Worm (Caenorhabditis elegans) whole organism, late embryonic: ENCODE data around the gene srz-62.

Experiments
- F13H6.1 ChIP-seq: sonication (generic microtip); optimal IDR thresholded peaks from 2 replicates; lab custom pipeline; 2016; ENCODE audit warnings: missing genetic modification characterization, missing compliant biosample characterization
- ceh-14 ChIP-seq: sonication (generic microtip); optimal IDR thresholded peaks from 2 replicates; lab custom pipeline; 2016; ENCODE audit warnings: missing genotype, missing genetic modification characterization, missing compliant biosample characterization
- ceh-18 ChIP-seq: sonication (generic microtip); optimal IDR thresholded peaks from 2 replicates; lab custom pipeline; 2016; ENCODE audit warnings: missing genetic modification characterization, missing compliant biosample characterization
- ceh-19 ChIP-seq: fragments of 200-800 bp; sonication (Bioruptor generic); optimal IDR thresholded peaks from 2 replicates; lab custom pipeline; 2018; ENCODE audit warnings: mild to moderate bottlenecking, missing genetic modification characterization, missing compliant biosample characterization
- ceh-22 ChIP-seq: sonication (generic microtip); optimal IDR thresholded peaks from 2 replicates; lab custom pipeline; 2017; ENCODE audit warnings: missing biosample characterization, missing genetic modification characterization
- ceh-30 ChIP-seq: fragments of 150-350 bp; optimal IDR thresholded peaks from 2 replicates; lab custom pipeline; 2014; ENCODE audit warnings: missing biosample characterization, missing genetic modification characterization
- ceh-6 ChIP-seq: fragments of 200-800 bp; sonication (Bioruptor generic); optimal IDR thresholded peaks from 2 replicates; lab custom pipeline; 2018; ENCODE audit warnings: mild to moderate bottlenecking, missing genetic modification characterization, missing compliant biosample characterization
- ceh-9 ChIP-seq: sonication (generic microtip); optimal IDR thresholded peaks from 2 replicates; lab custom pipeline; 2016; ENCODE audit warnings: mild to moderate bottlenecking, missing genetic modification characterization, inconsistent platforms, missing compliant biosample characterization
- dmd-4 ChIP-seq: sonication (generic microtip); optimal IDR thresholded peaks from 2 replicates; lab custom pipeline; 2016; ENCODE audit warnings: borderline replicate concordance, missing genetic modification characterization, missing compliant biosample characterization
- elt-2 ChIP-seq: sonication (generic microtip); optimal IDR thresholded peaks from 2 replicates; lab custom pipeline; 2016; ENCODE audit warnings: missing genetic modification reagents, missing genetic modification characterization, missing compliant biosample characterization
- elt-4 ChIP-seq: sonication (generic microtip); optimal IDR thresholded peaks from 2 replicates; lab custom pipeline; 2016; ENCODE audit warnings: missing genetic modification characterization, missing compliant biosample characterization
- ets-4 ChIP-seq: sonication (generic microtip); optimal IDR thresholded peaks from 2 replicates; lab custom pipeline; 2016; ENCODE audit warnings: missing genetic modification characterization, missing compliant biosample characterization
- fkh-10 ChIP-seq: fragments of 150-350 bp; optimal IDR thresholded peaks from 2 replicates; lab custom pipeline; 2014; ENCODE audit warnings: missing biosample characterization, missing genetic modification reagents, missing genetic modification characterization
- hlh-13 ChIP-seq: fragments of 200-800 bp; sonication (Bioruptor generic); optimal IDR thresholded peaks from 2 replicates; lab custom pipeline; 2018; ENCODE audit warnings: mild to moderate bottlenecking, missing genetic modification characterization, missing compliant biosample characterization
- hlh-6 ChIP-seq: sonication (generic microtip); optimal IDR thresholded peaks from 2 replicates; lab custom pipeline; 2016; ENCODE audit warnings: missing genotype, missing genetic modification characterization, missing compliant biosample characterization
- hlh-8 ChIP-seq: sonication (generic microtip); optimal IDR thresholded peaks from 2 replicates; lab custom pipeline; 2016; ENCODE audit warnings: missing genotype, missing genetic modification characterization, missing compliant biosample characterization
- lim-6 ChIP-seq: sonication (generic microtip); optimal IDR thresholded peaks from 2 replicates; lab custom pipeline; 2016; ENCODE audit warnings: missing genetic modification characterization, missing compliant biosample characterization
- npax-4 ChIP-seq: sonication (generic microtip); optimal IDR thresholded peaks from 2 replicates; lab custom pipeline; 2016; ENCODE audit warnings: missing genetic modification characterization, missing compliant biosample characterization
- odd-2 ChIP-seq: sonication (generic microtip); optimal IDR thresholded peaks from 2 replicates; lab custom pipeline; 2017; ENCODE audit warnings: antibody characterized with exemption, mild to moderate bottlenecking, missing genetic modification characterization, missing compliant biosample characterization
- pag-3 ChIP-seq: sonication (generic microtip); optimal IDR thresholded peaks from 2 replicates; lab custom pipeline; 2016; ENCODE audit warnings: missing compliant biosample characterization, missing genetic modification characterization, borderline replicate concordance
- pax-1 ChIP-seq: fragments of 150-350 bp; optimal IDR thresholded peaks from 2 replicates; lab custom pipeline; 2014; ENCODE audit warnings: missing biosample characterization, missing genetic modification characterization
- pha-2 ChIP-seq: sonication (generic microtip); optimal IDR thresholded peaks from 2 replicates; lab custom pipeline; 2017; ENCODE audit warnings: mild to moderate bottlenecking, missing genetic modification characterization, missing compliant biosample characterization
- pqm-1 ChIP-seq: sonication (generic microtip); optimal IDR thresholded peaks from 2 replicates; lab custom pipeline; 2016; ENCODE audit warnings: missing genetic modification characterization, missing compliant biosample characterization
- sdc-2 ChIP-seq: sonication (generic microtip); optimal IDR thresholded peaks from 2 replicates; lab custom pipeline; 2016; ENCODE audit warnings: missing genotype, missing genetic modification characterization, missing compliant biosample characterization
- syd-9 ChIP-seq: sonication (generic microtip); optimal IDR thresholded peaks from 2 replicates; lab custom pipeline; 2016; ENCODE audit warnings: mild to moderate bottlenecking, missing genetic modification characterization, moderate library complexity, missing compliant biosample characterization
- tbx-7 ChIP-seq: sonication (generic microtip); optimal IDR thresholded peaks from 2 replicates; lab custom pipeline; 2016; ENCODE audit warnings: missing genotype, missing genetic modification characterization, missing compliant biosample characterization
- unc-42 ChIP-seq: sonication (generic microtip); optimal IDR thresholded peaks from 2 replicates; lab custom pipeline; 2016; ENCODE audit warnings: missing genotype, missing genetic modification characterization, missing compliant biosample characterization
- unc-55 ChIP-seq: sonication (generic microtip); optimal IDR thresholded peaks from 2 replicates; lab custom pipeline; 2017; ENCODE audit warnings: missing biosample characterization, missing genetic modification reagents, missing genetic modification characterization
- zip-5 ChIP-seq: sonication (generic microtip); optimal IDR thresholded peaks from 2 replicates; lab custom pipeline; 2016; ENCODE audit warnings: missing genetic modification characterization, missing compliant biosample characterization

srz-62 gene

ce11 chrIV:3888963-3889362, 11.3 kb upstream of the srz-62 start, which contains the start of gene oac-21:
oac-21 (plus strand) TSS chrIV:3889263.
- TF ChIP-seq unc-42 (tag; lab: Kevin White, UChicago) (no peak), lim-6 (tag; lab: Kevin White, UChicago) (no peak), pqm-1 (tag; lab: Kevin White, UChicago) (no peak), sdc-2 (tag; lab: Kevin White, UChicago) (no peak), ceh-22 (no peak), syd-9 (no peak), tbx-7 (tag; lab: Kevin White, UChicago) (no peak), ceh-18 (tag; lab: Kevin White, UChicago) (no peak), elt-2 (tag; lab: Kevin White, UChicago) (no peak), elt-4 (tag; lab: Kevin White, UChicago) (no peak), unc-55 (GFP tag; lab: Kevin White, UChicago) (no peak), ceh-14 (no peak), ceh-9 (tag; lab: Kevin White, UChicago) (no peak), F13H6.1 (tag; lab: Kevin White, UChicago) (no peak), odd-2 (tag; lab: Kevin White, UChicago) (no peak)

- no peak for TF ChIP-seq ceh-6
Measured at ce11 chrIV:3892027-3892426, 8.3 kb upstream of the srz-62 start, which contains the start of gene F56D6.9. F56D6.9 (plus strand) TSS chrIV:3892327.

- TF ChIP-seq ceh-9 (tag; lab: Kevin White, UChicago) (no peak), hlh-8 (no peak), ceh-30 (tag; lab: Kevin White, UChicago) (no peak), ceh-6 (no peak), pag-3 (tag; lab: Kevin White, UChicago) (no peak), ets-4 (no peak)
Measured at ce11 chrIV:3894004-3894480, 6.3 kb upstream of the srz-62 start, which contains the start of gene F56D6.8. F56D6.8 (minus strand) TSS chrIV:3894430.

ce11 chrIV:3894770-3895169, 5.5 kb upstream of the srz-62 start, which contains the start of gene dct-8:
dct-8 (plus strand) TSS chrIV:3895070.
- no peak for TF ChIP-seq npax-4 (tag; lab: Kevin White, UChicago)
- TF ChIP-seq, all 69 proteins: peak for 0

- TF ChIP-seq hlh-6 (tag; lab: Kevin White, UChicago) (no peak), zip-5 (no peak), pha-2 (tag; lab: Kevin White, UChicago) (no peak), npax-4 (tag; lab: Kevin White, UChicago) (no peak), ceh-19 (GFP tag; lab: Kevin White, UChicago) (no peak), pqm-1 (tag; lab: Kevin White, UChicago) (no peak), elt-2 (tag; lab: Kevin White, UChicago) (no peak), elt-4 (tag; lab: Kevin White, UChicago) (no peak)
- TF ChIP-seq, all 69 proteins: peak for 0
Measured at ce11 chrIV:3902955-3903354, 2.7 kb downstream of the srz-62 start, which contains the start of gene F56D6.6. F56D6.6 (plus strand) TSS chrIV:3903255.

- TF ChIP-seq fkh-10 (GFP tag; lab: Kevin White, UChicago) (no peak), hlh-13 (GFP tag; lab: Kevin White, UChicago) (no peak), pax-1 (no peak)
Measured at ce11 chrIV:3904620-3905019, 4.3 kb downstream of the srz-62 start, which contains the start of gene F56D6.21. F56D6.21 (plus strand) TSS chrIV:3904920.

- TF ChIP-seq ceh-14, result no peak
- no peak for TF ChIP-seq dmd-4
Measured at ce11 chrIV:3906393-3906792, 6.1 kb downstream of the srz-62 start, which contains the start of gene F56D6.11. F56D6.11 (minus strand) TSS chrIV:3906493.
